Fruit fly (Drosophila melanogaster) whole organism, adult: ENCODE data around the gene Syx13.

Experiments
- CG11617 ChIP-seq: fragments of 200-800 bp; sonication (Bioruptor generic); optimal IDR thresholded peaks from 2 replicates; lab custom pipeline; 2017; ENCODE audit warnings: mild to moderate bottlenecking, missing biosample characterization, missing genetic modification reagents, missing genetic modification characterization
- CG12768 ChIP-seq: fragments of 200-800 bp; sonication (Bioruptor generic); optimal IDR thresholded peaks from 2 replicates; lab custom pipeline; 2017; ENCODE audit warnings: missing biosample characterization, missing genetic modification characterization, mild to moderate bottlenecking, moderate library complexity, missing genetic modification reagents
- CG14711 ChIP-seq: fragments of 200-800 bp; sonication (Bioruptor generic); optimal IDR thresholded peaks from 2 replicates; lab custom pipeline; 2018; ENCODE audit warnings: missing biosample characterization, mild to moderate bottlenecking, missing genetic modification characterization, moderate library complexity
- CG1620 ChIP-seq: fragments of 200-800 bp; sonication (Bioruptor generic); optimal IDR thresholded peaks from 2 replicates; lab custom pipeline; 2016; ENCODE audit warnings: missing biosample characterization, missing genetic modification characterization
- CG33017 ChIP-seq: fragments of 200-800 bp; sonication (Bioruptor generic); optimal IDR thresholded peaks from 2 replicates; lab custom pipeline; 2018; ENCODE audit warnings: missing biosample characterization, mild to moderate bottlenecking, missing genetic modification characterization, moderate library complexity
- CG5204 ChIP-seq: fragments of 200-800 bp; sonication (Bioruptor generic); optimal IDR thresholded peaks from 2 replicates; lab custom pipeline; 2016; ENCODE audit warnings: missing biosample characterization, missing genetic modification characterization
- CG7045 ChIP-seq: fragments of 200-800 bp; sonication (Bioruptor generic); optimal IDR thresholded peaks from 2 replicates; lab custom pipeline; 2017; ENCODE audit warnings: missing biosample characterization, mild to moderate bottlenecking, missing genetic modification characterization
- CG7101 ChIP-seq: fragments of 200-800 bp; sonication (Bioruptor generic); optimal IDR thresholded peaks from 2 replicates; lab custom pipeline; 2018; ENCODE audit warnings: missing biosample characterization, mild to moderate bottlenecking, missing genetic modification characterization, moderate library complexity
- Clk ChIP-seq: fragments of 200-800 bp; sonication (Bioruptor generic); optimal IDR thresholded peaks from 2 replicates; lab custom pipeline; 2017; ENCODE audit warnings: missing biosample characterization, missing genetic modification characterization
- Crg-1 ChIP-seq: fragments of 200-800 bp; sonication (Bioruptor generic); optimal IDR thresholded peaks from 2 replicates; lab custom pipeline; 2016; ENCODE audit warnings: missing biosample characterization, missing genetic modification characterization
- Hr96 ChIP-seq: fragments of 200-800 bp; sonication (Bioruptor generic); optimal IDR thresholded peaks from 2 replicates; lab custom pipeline; 2016; ENCODE audit warnings: missing biosample characterization, missing genetic modification characterization
- Mnt ChIP-seq: fragments of 200-800 bp; sonication (Bioruptor generic); optimal IDR thresholded peaks from 2 replicates; lab custom pipeline; 2016; ENCODE audit warnings: missing biosample characterization, mild to moderate bottlenecking, missing genetic modification characterization
- bab1 ChIP-seq: fragments of 200-800 bp; sonication (Bioruptor generic); optimal IDR thresholded peaks from 3 replicates; lab custom pipeline; 2019; ENCODE audit warnings: missing biosample characterization, mild to moderate bottlenecking, missing genetic modification characterization, moderate library complexity
- cic ChIP-seq: fragments of 200-800 bp; sonication (Bioruptor generic); optimal IDR thresholded peaks from 2 replicates; lab custom pipeline; 2017; ENCODE audit warnings: missing biosample characterization, mild to moderate bottlenecking, missing genetic modification characterization, moderate library complexity
- cnc ChIP-seq, 2 experiments: fragments of >200 bp; optimal IDR thresholded peaks; 2 replicates each; lab custom pipeline; 2017
- kay ChIP-seq: fragments of 200-800 bp; sonication (Bioruptor generic); peaks from one replicate; lab custom pipeline; 2016; ENCODE audit warnings: missing biosample characterization, missing genetic modification characterization, borderline replicate concordance
- ovo ChIP-seq: fragments of 200-800 bp; sonication (Bioruptor generic); optimal IDR thresholded peaks from 2 replicates; lab custom pipeline; 2016; ENCODE audit warnings: missing biosample characterization, missing genetic modification characterization
- pad ChIP-seq: fragments of 200-800 bp; sonication (Bioruptor generic); optimal IDR thresholded peaks from 3 replicates; lab custom pipeline; 2017; ENCODE audit warnings: missing biosample characterization, missing genetic modification characterization, mild to moderate bottlenecking, moderate library complexity, missing genetic modification reagents
- tj ChIP-seq: fragments of 200-800 bp; sonication (Bioruptor generic); optimal IDR thresholded peaks from 3 replicates; lab custom pipeline; 2017; ENCODE audit warnings: missing biosample characterization, mild to moderate bottlenecking, missing genetic modification characterization, moderate library complexity
- toe ChIP-seq: fragments of 200-800 bp; sonication (Bioruptor generic); optimal IDR thresholded peaks from 2 replicates; lab custom pipeline; 2016; ENCODE audit warnings: missing biosample characterization, missing genetic modification characterization

Syx13 gene

DNA sequence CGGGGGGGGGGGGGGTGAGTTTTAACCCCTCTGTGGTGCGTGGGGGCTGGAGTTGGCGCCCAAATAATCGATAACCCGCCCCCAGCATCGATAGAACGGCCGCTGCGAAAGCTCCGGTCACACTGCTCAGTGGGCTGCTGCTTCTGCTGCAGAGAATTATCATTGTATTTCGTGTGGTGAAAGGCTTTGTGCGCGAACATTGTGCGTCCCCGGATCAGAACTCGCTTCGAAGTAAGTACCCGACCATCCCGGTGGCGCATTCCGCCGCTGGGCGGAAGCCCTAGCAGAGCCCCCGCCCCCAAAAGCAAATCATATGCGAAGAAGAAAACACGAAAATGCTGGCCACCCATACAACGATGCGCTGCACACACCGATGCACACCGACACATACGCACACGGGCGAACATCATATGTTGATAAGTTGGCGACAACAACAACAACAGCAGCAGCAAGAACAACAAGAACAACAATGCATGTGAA, at the start of gene Syx13:
Gene Syx13 (plus strand): TSS at position 100 of the 480 bp plus-strand sequence.
- TF ChIP-seq CG7101 (tag; lab: Kevin White, UChicago) (no peak), CG14711 (tag; lab: Kevin White, UChicago) (peak; percentile 22), ovo (GFP tag; lab: Kevin White, UChicago) (no peak), Crg-1 (no peak), CG1620 (GFP tag; lab: Kevin White, UChicago) (peak; percentile 4), bab1 (GFP tag; lab: Kevin White, UChicago) (peak; percentile 51), Clk (no peak), CG5204 (GFP tag; lab: Kevin White, UChicago) (no peak), CG7045 (no peak), Mnt (GFP tag; lab: Kevin White, UChicago) (peak; percentile 73), CG33017 (no peak), cnc (optimal IDR thresholded peaks at IDR 0.05; lab: Kevin White, UChicago) (no peak), kay (GFP tag; lab: Kevin White, UChicago) (no peak), toe (GFP tag; lab: Kevin White, UChicago) (no peak), CG11617 (GFP tag; lab: Kevin White, UChicago) (peak; percentile 62), cic (peak; percentile 61), tj (GFP tag; lab: Kevin White, UChicago) (peak; percentile 6), CG12768 (GFP tag; lab: Kevin White, UChicago) (peak; percentile 3), pad (GFP tag; lab: Kevin White, UChicago) (peak; percentile 49), Hr96 (no peak)

DNA sequence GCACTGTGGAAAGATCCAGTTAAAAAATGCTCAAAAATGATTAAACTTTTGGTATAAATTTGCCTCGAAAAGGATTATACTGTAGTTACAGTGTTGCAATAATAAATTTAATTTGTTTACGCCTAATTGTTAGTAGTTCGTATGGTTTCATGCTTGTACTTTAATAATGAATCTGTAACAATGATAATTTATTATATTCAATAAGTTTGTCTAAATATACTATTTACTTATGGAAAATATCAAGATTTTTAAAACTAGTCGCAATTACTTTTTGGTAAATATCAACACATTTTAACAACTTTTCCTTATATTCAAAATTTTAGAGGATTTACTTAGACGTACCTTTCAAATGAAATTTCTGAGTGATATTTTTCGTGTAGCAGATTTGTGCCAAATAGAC, 49.4 kb upstream of the Syx13 start, which contains the start of gene CG11262:
Gene CG11262 (plus strand): TSS at position 301 of the 400 bp plus-strand sequence.
- TF ChIP-seq bab1 (GFP tag; lab: Kevin White, UChicago) = no peak

DNA sequence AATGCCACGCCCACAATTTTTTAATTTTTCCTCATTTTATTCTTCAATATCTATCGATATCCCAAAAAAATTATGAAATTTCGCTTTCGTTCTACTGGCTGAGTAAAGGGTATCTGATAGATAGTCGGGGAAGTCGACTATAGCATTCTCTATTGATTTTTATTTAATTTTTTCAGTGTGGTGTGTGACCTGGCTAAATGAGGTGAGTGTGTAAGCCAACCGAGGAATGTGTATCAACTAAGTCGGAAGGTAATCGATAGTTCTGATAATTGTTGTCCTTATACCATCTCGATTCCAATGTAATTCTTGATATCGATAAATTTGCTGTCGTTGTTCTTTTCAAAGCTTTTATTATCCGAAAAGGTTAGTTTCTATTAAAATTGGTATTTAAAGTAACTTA, 37.7 kb upstream of the Syx13 start, which contains the start of gene CG11263:
Gene CG11263 (plus strand): TSS at position 328 of the 400 bp plus-strand sequence.
- TF ChIP-seq CG33017 (no peak), CG7101 (tag; lab: Kevin White, UChicago) (peak; percentile 3)

DNA sequence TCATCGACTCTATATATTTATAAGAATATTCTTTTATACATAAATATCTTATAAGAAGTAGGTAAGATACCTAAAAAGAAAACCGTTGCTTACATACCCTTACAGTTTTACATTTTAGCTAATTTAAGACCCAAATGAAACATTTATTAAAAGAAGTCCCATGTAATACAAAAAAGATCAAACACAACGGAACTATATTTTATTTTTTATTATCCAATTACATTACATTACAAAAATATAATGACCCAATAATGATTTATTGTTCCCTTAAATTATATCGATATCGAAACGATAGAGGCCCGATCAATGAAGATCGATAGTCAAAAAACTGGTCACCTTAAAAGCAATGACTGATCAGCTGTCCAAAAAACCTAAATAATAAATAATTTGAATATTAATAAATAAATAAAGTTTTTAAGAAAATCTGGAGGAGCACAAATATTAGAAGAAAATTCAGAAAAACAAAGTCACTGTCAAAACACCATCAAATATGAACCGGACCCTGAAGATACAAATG, 36.2 kb upstream of the Syx13 start:
- no peak for TF ChIP-seq CG5204 (GFP tag; lab: Kevin White, UChicago)
- TF ChIP-seq CG14711 (tag; lab: Kevin White, UChicago) = peak; percentile 40
- TF ChIP-seq kay (GFP tag; lab: Kevin White, UChicago) = peak; percentile 55
- peak; percentile 34 for TF ChIP-seq bab1 (GFP tag; lab: Kevin White, UChicago)

DNA sequence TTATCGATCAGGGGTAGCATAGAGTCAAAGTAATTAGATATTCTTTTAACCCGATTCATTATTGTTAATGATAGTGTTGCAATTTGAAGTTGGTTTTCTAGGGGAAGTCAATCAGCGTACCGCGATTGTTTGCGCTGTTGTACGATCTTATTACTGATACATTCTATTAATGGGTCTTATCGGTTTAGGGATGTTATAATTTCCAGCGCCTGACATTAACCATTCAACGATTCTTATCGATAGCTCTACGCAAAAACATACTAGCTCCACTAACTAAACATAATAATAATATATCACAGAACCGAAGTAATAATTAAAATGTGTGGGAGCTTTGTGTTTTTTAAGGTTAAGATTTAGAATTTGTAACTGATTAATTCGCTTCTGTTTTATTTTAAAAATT, 32.7 kb upstream of the Syx13 start, which contains the start of gene Cul6:
Gene Cul6 (minus strand): TSS at position 175 of the 400 bp plus-strand sequence.
- TF ChIP-seq CG7101 (tag; lab: Kevin White, UChicago) (peak; percentile 11), kay (GFP tag; lab: Kevin White, UChicago) (peak; percentile 16), bab1 (GFP tag; lab: Kevin White, UChicago) (peak; percentile 8), ovo (GFP tag; lab: Kevin White, UChicago) (no peak)

DNA sequence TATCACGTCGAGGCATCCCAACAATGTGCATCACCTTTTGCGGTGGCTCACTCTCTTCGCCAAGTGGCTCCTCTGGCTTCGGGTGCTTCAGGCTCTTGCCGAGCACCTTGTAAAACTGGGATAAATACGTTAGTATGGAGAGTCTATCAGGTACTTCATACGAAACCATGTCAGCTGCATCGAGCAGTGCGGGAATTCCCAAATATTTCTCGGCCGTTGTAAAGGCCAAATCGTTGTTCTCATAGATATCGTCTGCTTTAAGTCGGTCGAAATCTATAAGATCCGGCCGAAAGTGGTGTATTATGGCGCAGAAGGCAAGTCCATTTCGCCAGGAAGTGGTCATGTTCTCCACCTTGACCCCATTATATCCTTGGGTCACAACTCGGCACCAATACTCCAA, 29.5 kb upstream of the Syx13 start:
- TF ChIP-seq CG33017 (no peak), CG12768 (GFP tag; lab: Kevin White, UChicago) (no peak), CG5204 (GFP tag; lab: Kevin White, UChicago) (no peak), tj (GFP tag; lab: Kevin White, UChicago) (no peak), cic (no peak), CG14711 (tag; lab: Kevin White, UChicago) (no peak), ovo (GFP tag; lab: Kevin White, UChicago) (no peak), cnc (optimal IDR thresholded peaks at IDR 0.05; lab: Kevin White, UChicago) (no peak), CG7101 (tag; lab: Kevin White, UChicago) (no peak), Mnt (GFP tag; lab: Kevin White, UChicago) (no peak), Crg-1 (no peak), toe (GFP tag; lab: Kevin White, UChicago) (no peak), CG7045 (no peak), CG1620 (GFP tag; lab: Kevin White, UChicago) (no peak), kay (GFP tag; lab: Kevin White, UChicago) (no peak), CG11617 (GFP tag; lab: Kevin White, UChicago) (no peak), Hr96 (no peak)

DNA sequence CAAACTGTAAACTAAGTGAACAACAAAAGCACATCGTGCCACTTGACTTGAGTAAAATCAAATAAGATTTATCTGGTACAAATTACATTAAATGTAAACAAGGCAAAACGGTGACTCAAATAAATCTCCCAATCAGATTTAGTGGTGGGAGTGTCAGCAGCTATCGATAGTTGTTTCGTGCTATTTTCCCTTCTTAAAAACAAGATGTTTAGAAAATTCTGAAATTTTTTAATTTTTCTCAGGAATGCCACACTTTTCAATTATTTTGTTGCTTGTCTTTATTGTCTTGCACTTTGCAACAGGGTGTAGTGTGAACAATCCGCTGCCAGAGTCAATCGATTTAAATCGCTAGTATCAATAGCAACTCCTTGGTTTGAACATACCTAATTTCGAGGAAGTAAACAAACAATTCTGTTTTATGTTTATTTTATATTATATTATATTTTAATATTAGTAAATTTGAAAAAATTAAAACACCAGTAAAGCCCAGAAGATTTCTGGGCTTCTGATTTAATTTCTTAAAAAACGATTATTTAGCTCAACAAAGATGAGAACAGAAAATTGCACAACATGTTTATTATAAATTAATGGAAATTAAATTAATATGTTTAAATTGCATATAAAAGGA, 28.9 kb upstream of the Syx13 start, which contains the start of gene MICAL-like:
Gene MICAL-like (minus strand): TSS at position 138 of the 628 bp plus-strand sequence.
- TF ChIP-seq cnc (optimal IDR thresholded peaks at IDR 0.05; lab: Kevin White, UChicago) = no peak
- TF ChIP-seq pad (GFP tag; lab: Kevin White, UChicago) = no peak
- TF ChIP-seq CG1620 (GFP tag; lab: Kevin White, UChicago) = no peak
- TF ChIP-seq toe (GFP tag; lab: Kevin White, UChicago) = peak; percentile 53
- no peak for TF ChIP-seq CG7101 (tag; lab: Kevin White, UChicago)
- peak; percentile 94 for TF ChIP-seq kay (GFP tag; lab: Kevin White, UChicago)
- no peak for TF ChIP-seq CG5204 (GFP tag; lab: Kevin White, UChicago)
- no peak for TF ChIP-seq Clk
- TF ChIP-seq Mnt (GFP tag; lab: Kevin White, UChicago) = no peak
- no peak for TF ChIP-seq CG33017
- no peak for TF ChIP-seq tj (GFP tag; lab: Kevin White, UChicago)
- no peak for TF ChIP-seq CG12768 (GFP tag; lab: Kevin White, UChicago)
- no peak for TF ChIP-seq CG14711 (tag; lab: Kevin White, UChicago)
- no peak for TF ChIP-seq CG11617 (GFP tag; lab: Kevin White, UChicago)
- no peak for TF ChIP-seq bab1 (GFP tag; lab: Kevin White, UChicago)
- TF ChIP-seq CG7045 = no peak
- TF ChIP-seq cic = no peak
- TF ChIP-seq Crg-1 = peak; percentile 24
- no peak for TF ChIP-seq ovo (GFP tag; lab: Kevin White, UChicago)
- peak; percentile 58 for TF ChIP-seq Hr96
